Fruit fly (Drosophila melanogaster) whole organism, embryonic: Measurements from ENCODE around the gene CG6048.

Source experiments
- Bdp1 ChIP-seq: fragments of 200-800 bp; sonication (Bioruptor generic); optimal IDR thresholded peaks from 3 replicates; lab custom pipeline; 2016; ENCODE audit warnings: missing biosample characterization, missing genetic modification characterization
- Bgb ChIP-seq: fragments of 200-800 bp; sonication (Bioruptor generic); IDR thresholded peaks from 2 replicates; pipeline ENCODE4 v1.3.6; 2022; ENCODE audit warnings: missing biosample characterization, missing genetic modification characterization; ENCODE audit not compliant: partially characterized antibody
- CG11560 ChIP-seq: fragments of 200-800 bp; sonication (Bioruptor generic); IDR thresholded peaks from 3 replicates; pipeline ENCODE4 v1.3.6; 2022; ENCODE audit warnings: missing biosample characterization, missing genetic modification characterization
- CG13894 ChIP-seq: fragments of 200-800 bp; sonication (Bioruptor generic); optimal IDR thresholded peaks from 3 replicates; lab custom pipeline; 2018; ENCODE audit warnings: missing biosample characterization, mild to moderate bottlenecking, missing genetic modification characterization, moderate library complexity
- CG17568 ChIP-seq: fragments of 200-800 bp; sonication (Bioruptor generic); optimal IDR thresholded peaks from 2 replicates; lab custom pipeline; 2018; ENCODE audit warnings: missing biosample characterization, mild to moderate bottlenecking, missing genetic modification characterization, moderate library complexity
- CG1792 ChIP-seq: fragments of 200-800 bp; sonication (Bioruptor generic); optimal IDR thresholded peaks from 2 replicates; lab custom pipeline; 2016; ENCODE audit warnings: missing biosample characterization, missing genetic modification characterization
- CG18599 ChIP-seq: fragments of 200-800 bp; sonication (Bioruptor generic); optimal IDR thresholded peaks from 3 replicates; lab custom pipeline; 2017; ENCODE audit warnings: missing biosample characterization, missing genetic modification characterization, mild to moderate bottlenecking, moderate library complexity, missing genetic modification reagents
- CG2199 ChIP-seq: fragments of 200-800 bp; sonication (Bioruptor generic); IDR thresholded peaks from 3 replicates; pipeline ENCODE4 v1.3.6; 2022; ENCODE audit warnings: missing biosample characterization, missing genetic modification characterization
- CG2889 ChIP-seq: fragments of 200-800 bp; sonication (Bioruptor generic); IDR thresholded peaks from 3 replicates; pipeline ENCODE4 v1.3.6; 2022; ENCODE audit warnings: missing biosample characterization, missing genetic modification characterization
- CG30020 ChIP-seq: fragments of 200-800 bp; optimal IDR thresholded peaks from 2 replicates; lab custom pipeline; 2019; ENCODE audit warnings: missing biosample characterization, mild to moderate bottlenecking, missing genetic modification characterization, moderate library complexity
- CG3065 ChIP-seq: fragments of 200-800 bp; sonication (Bioruptor generic); optimal IDR thresholded peaks from 2 replicates; lab custom pipeline; 2016; ENCODE audit warnings: missing biosample characterization, missing genetic modification characterization
- CG31388 ChIP-seq: fragments of 200-800 bp; sonication (Bioruptor generic); optimal IDR thresholded peaks from 2 replicates; lab custom pipeline; 2016; ENCODE audit warnings: missing biosample characterization, missing genetic modification characterization
- CG3838 ChIP-seq: fragments of 200-800 bp; sonication (Bioruptor generic); optimal IDR thresholded peaks from 3 replicates; lab custom pipeline; 2016; ENCODE audit warnings: missing biosample characterization, missing genetic modification characterization
- CG4282 ChIP-seq: fragments of 200-800 bp; sonication (Bioruptor generic); optimal IDR thresholded peaks from 2 replicates; lab custom pipeline; 2016; ENCODE audit warnings: missing biosample characterization, missing genetic modification characterization
- CG4360 ChIP-seq: fragments of 200-800 bp; sonication (Bioruptor generic); IDR thresholded peaks from 2 replicates; pipeline ENCODE4 v1.3.6; 2022; ENCODE audit warnings: missing biosample characterization, missing genetic modification characterization
- CG4854 ChIP-seq: fragments of 200-800 bp; sonication (Bioruptor generic); optimal IDR thresholded peaks from 2 replicates; lab custom pipeline; 2016; ENCODE audit warnings: missing biosample characterization, missing genetic modification characterization, inconsistent platforms
- CG6254 ChIP-seq: fragments of 200-800 bp; sonication (Bioruptor generic); optimal IDR thresholded peaks from 3 replicates; lab custom pipeline; 2017; ENCODE audit warnings: mild to moderate bottlenecking, missing biosample characterization, missing genetic modification reagents, missing genetic modification characterization
- CG9215 ChIP-seq: fragments of 200-800 bp; sonication (Bioruptor generic); IDR thresholded peaks from 2 replicates; pipeline ENCODE4 v1.3.6; 2022; ENCODE audit warnings: missing biosample characterization, missing genetic modification characterization
- CG9727 ChIP-seq: fragments of 200-800 bp; sonication (Bioruptor generic); optimal IDR thresholded peaks from 3 replicates; lab custom pipeline; 2017; ENCODE audit warnings: missing biosample characterization, mild to moderate bottlenecking, missing genetic modification characterization
- Camta ChIP-seq: fragments of 200-800 bp; sonication (Bioruptor generic); optimal IDR thresholded peaks from 2 replicates; lab custom pipeline; 2016; ENCODE audit warnings: missing biosample characterization, missing genetic modification characterization
- CrebB ChIP-seq: fragments of 200-800 bp; sonication (Bioruptor generic); optimal IDR thresholded peaks from 3 replicates; lab custom pipeline; 2018; ENCODE audit warnings: missing biosample characterization, mild to moderate bottlenecking, missing genetic modification characterization
- Ets65A ChIP-seq: fragments of 200-800 bp; sonication (Bioruptor generic); peaks from one replicate; lab custom pipeline; 2016; ENCODE audit warnings: missing biosample characterization, missing genetic modification characterization
- Gug ChIP-seq: fragments of 200-800 bp; sonication (Bioruptor generic); IDR thresholded peaks from 4 replicates; pipeline ENCODE4 v1.3.6; 2022; ENCODE audit warnings: missing biosample characterization, missing genetic modification characterization
- MBD-R2 ChIP-seq: fragments of 200-800 bp; sonication (Bioruptor generic); IDR thresholded peaks from 2 replicates; pipeline ENCODE4 v1.3.6; 2022; ENCODE audit warnings: missing biosample characterization, missing genetic modification characterization
- Med ChIP-seq: fragments of 200-800 bp; sonication (Bioruptor generic); peaks from one replicate; lab custom pipeline; 2016; ENCODE audit warnings: missing biosample characterization, missing genetic modification characterization, mild to moderate bottlenecking, inconsistent platforms, moderate library complexity
- Mes4 ChIP-seq: fragments of 200-800 bp; sonication (Bioruptor generic); optimal IDR thresholded peaks from 2 replicates; lab custom pipeline; 2016; ENCODE audit warnings: missing biosample characterization, missing genetic modification characterization
- Nf-YB ChIP-seq: fragments of 200-800 bp; sonication (Bioruptor generic); optimal IDR thresholded peaks from 3 replicates; lab custom pipeline; 2019; ENCODE audit warnings: missing biosample characterization, mild to moderate bottlenecking, missing genetic modification characterization, moderate library complexity
- Nf-YC ChIP-seq: fragments of 200-800 bp; optimal IDR thresholded peaks from 3 replicates; lab custom pipeline; 2019; ENCODE audit warnings: missing biosample characterization, mild to moderate bottlenecking, missing genetic modification characterization, moderate library complexity
- Opbp ChIP-seq: fragments of 200-800 bp; sonication (Bioruptor generic); IDR thresholded peaks from 3 replicates; pipeline ENCODE4 v1.3.6; 2022; ENCODE audit warnings: missing biosample characterization, missing genetic modification characterization; ENCODE audit not compliant: partially characterized antibody
- Tbp ChIP-seq: fragments of >200 bp; optimal IDR thresholded peaks from 2 replicates; lab custom pipeline; 2018; ENCODE audit warnings: missing biosample characterization, missing genetic modification characterization
- Vsx1 ChIP-seq: fragments of 200-800 bp; sonication (Bioruptor generic); optimal IDR thresholded peaks from 2 replicates; lab custom pipeline; 2017; ENCODE audit warnings: missing biosample characterization, mild to moderate bottlenecking, missing genetic modification characterization, missing genetic modification reagents
- bbx ChIP-seq: fragments of 200-800 bp; sonication (Bioruptor generic); IDR thresholded peaks from 2 replicates; pipeline ENCODE4 v1.3.6; 2022; ENCODE audit warnings: missing biosample characterization, missing genetic modification characterization; ENCODE audit not compliant: partially characterized antibody
- btn ChIP-seq: fragments of 200-800 bp; sonication (Bioruptor generic); optimal IDR thresholded peaks from 2 replicates; lab custom pipeline; 2016; ENCODE audit warnings: missing biosample characterization, missing genetic modification characterization
- chinmo ChIP-seq: fragments of 200-800 bp; sonication (Bioruptor generic); IDR thresholded peaks from 4 replicates; pipeline ENCODE4 v1.3.6; 2022; ENCODE audit warnings: missing biosample characterization, missing genetic modification characterization; ENCODE audit not compliant: partially characterized antibody
- eyg ChIP-seq: fragments of 200-800 bp; sonication (Bioruptor generic); optimal IDR thresholded peaks from 3 replicates; lab custom pipeline; 2016; ENCODE audit warnings: missing biosample characterization, missing genetic modification characterization
- fd102C ChIP-seq: fragments of 200-800 bp; sonication (Bioruptor generic); optimal IDR thresholded peaks from 2 replicates; lab custom pipeline; 2018; ENCODE audit warnings: missing biosample characterization, mild to moderate bottlenecking, missing genetic modification characterization, moderate library complexity
- fd96Cb ChIP-seq: fragments of 200-800 bp; sonication (Bioruptor generic); optimal IDR thresholded peaks from 2 replicates; lab custom pipeline; 2018; ENCODE audit warnings: missing biosample characterization, mild to moderate bottlenecking, missing genetic modification characterization, moderate library complexity
- gfzf ChIP-seq: fragments of 200-800 bp; sonication (Bioruptor generic); optimal IDR thresholded peaks from 2 replicates; lab custom pipeline; 2016; ENCODE audit warnings: missing biosample characterization, mild to moderate bottlenecking, missing genetic modification characterization, moderate library complexity
- grn ChIP-seq: fragments of 200-800 bp; sonication (Bioruptor generic); optimal IDR thresholded peaks from 3 replicates; lab custom pipeline; 2017; ENCODE audit warnings: missing biosample characterization, missing genetic modification characterization
- hth ChIP-seq: fragments of >200 bp; optimal IDR thresholded peaks from 2 replicates; lab custom pipeline; 2017; ENCODE audit warnings: inconsistent platforms
- ind ChIP-seq: fragments of 200-800 bp; sonication (Bioruptor generic); optimal IDR thresholded peaks from 3 replicates; lab custom pipeline; 2016; ENCODE audit warnings: missing biosample characterization, missing genetic modification characterization
- klu ChIP-seq: fragments of 200-800 bp; sonication (Bioruptor generic); IDR thresholded peaks from 2 replicates; pipeline ENCODE4 v1.3.6; 2022; ENCODE audit warnings: missing biosample characterization, missing genetic modification characterization
- lab ChIP-seq: fragments of 200-800 bp; sonication (Bioruptor generic); optimal IDR thresholded peaks from 3 replicates; lab custom pipeline; 2017; ENCODE audit warnings: missing biosample characterization, missing genetic modification characterization, mild to moderate bottlenecking, moderate library complexity, missing genetic modification reagents
- oc ChIP-seq: fragments of 200-800 bp; sonication (Bioruptor generic); optimal IDR thresholded peaks from 2 replicates; lab custom pipeline; 2018; ENCODE audit warnings: missing biosample characterization, mild to moderate bottlenecking, missing genetic modification characterization, moderate library complexity
- pan ChIP-seq, 4 experiments: fragments of >200 bp in 3 of 4; fragments of 200-800 bp in 1 of 4; sonication (Bioruptor generic) in 1 of 4; optimal IDR thresholded peaks in 3 of 4; IDR thresholded peaks in 1 of 4; 2 replicates each; pipeline versions ENCODE4 v1.3.6 to Lab custom; 2017 to 2022; ENCODE audit warnings: missing biosample characterization in 2 of 4, missing genetic modification characterization in 2 of 4, mixed read lengths in 1 of 4
- phol ChIP-seq: fragments of 200-800 bp; sonication (Bioruptor generic); optimal IDR thresholded peaks from 3 replicates; lab custom pipeline; 2018; ENCODE audit warnings: missing biosample characterization, mild to moderate bottlenecking, missing genetic modification characterization, moderate library complexity
- pros ChIP-seq: fragments of 200-800 bp; sonication (Bioruptor generic); optimal IDR thresholded peaks from 3 replicates; lab custom pipeline; 2019; ENCODE audit warnings: missing biosample characterization, mild to moderate bottlenecking, missing genetic modification characterization, moderate library complexity
- sob ChIP-seq: fragments of 200-800 bp; sonication (Bioruptor generic); IDR thresholded peaks from 2 replicates; pipeline ENCODE4 v1.3.6; 2022; ENCODE audit warnings: missing biosample characterization, missing genetic modification characterization
- ssp ChIP-seq: fragments of 200-800 bp; sonication (Bioruptor generic); IDR thresholded peaks from 2 replicates; pipeline ENCODE4 v1.3.6; 2022; ENCODE audit warnings: missing biosample characterization, missing genetic modification characterization
- twi ChIP-seq: fragments of 200-800 bp; optimal IDR thresholded peaks from 2 replicates; lab custom pipeline; 2019; ENCODE audit warnings: missing biosample characterization, mild to moderate bottlenecking, missing genetic modification characterization, moderate library complexity
- z ChIP-seq: fragments of 200-800 bp; sonication (Bioruptor generic); IDR thresholded peaks from 3 replicates; pipeline ENCODE4 v1.3.6; 2022; ENCODE audit warnings: missing biosample characterization, missing genetic modification characterization

Gene CG6048

dm6 chrX:5980883-5981282, 28.5 kb downstream of the CG6048 start (continued):
- TF ChIP-seq bbx (GFP tag; lab: Robert Waterston, UW) = no peak
- no peak for TF ChIP-seq chinmo
- no peak for TF ChIP-seq CG2199 (GFP tag; lab: Robert Waterston, UW)
- TF ChIP-seq Nf-YB (GFP tag; lab: Kevin White, UChicago) = peak; percentile 43
- TF ChIP-seq CG9727 (GFP tag; lab: Kevin White, UChicago) = peak; percentile 52
- no peak for TF ChIP-seq pros (GFP tag; lab: Kevin White, UChicago)
- no peak for TF ChIP-seq pan (optimal IDR thresholded peaks at IDR 0.05; lab: Kevin White, UChicago)
- peak in 1 of 2 experiments; percentile 90 for TF ChIP-seq pan (GFP tag; optimal IDR thresholded peaks at IDR 0.05 in 1 of 2, IDR thresholded peaks at IDR 0.05 in 1 of 2)
- no peak for TF ChIP-seq hth
- TF ChIP-seq CG4854 (GFP tag; lab: Kevin White, UChicago) = peak; percentile 47
- TF ChIP-seq CG2889 (GFP tag; lab: Robert Waterston, UW) = peak; percentile 72; the same call in 2 of the 3 replicates
- TF ChIP-seq grn (GFP tag; lab: Kevin White, UChicago) = peak; percentile 5
- peak; percentile 70 for TF ChIP-seq CrebB (tag; lab: Kevin White, UChicago)
- no peak for TF ChIP-seq CG4360 (GFP tag; lab: Robert Waterston, UW)
- TF ChIP-seq sob (GFP tag; lab: Robert Waterston, UW) = peak; percentile 82
- TF ChIP-seq CG11560 (tag; lab: Robert Waterston, UW) = peak; percentile 55; the same call in 2 of the 3 replicates
- TF ChIP-seq Opbp (GFP tag; lab: Robert Waterston, UW) = no peak
- peak; percentile 94 for TF ChIP-seq Med
- TF ChIP-seq phol (tag; lab: Kevin White, UChicago) = peak; percentile 57
- TF ChIP-seq CG3065 (GFP tag; lab: Kevin White, UChicago) = peak; percentile 32
- no peak for TF ChIP-seq Bgb (GFP tag; lab: Robert Waterston, UW)
- peak; percentile 58 for TF ChIP-seq fd96Cb (tag; lab: Kevin White, UChicago)
- peak; percentile 78 for TF ChIP-seq ind
- peak; percentile 84 for TF ChIP-seq CG18599 (GFP tag; lab: Kevin White, UChicago)
- TF ChIP-seq oc = peak; percentile 62
- TF ChIP-seq CG1792 (GFP tag; lab: Kevin White, UChicago) = no peak
- no peak for TF ChIP-seq CG31388 (GFP tag; lab: Kevin White, UChicago)
- peak; percentile 65 for TF ChIP-seq CG17568 (GFP tag; lab: Kevin White, UChicago)
- TF ChIP-seq Camta (GFP tag; lab: Kevin White, UChicago) = peak; percentile 28
- no peak for TF ChIP-seq z
- peak; percentile 78 for TF ChIP-seq Ets65A (GFP tag; lab: Kevin White, UChicago)
- TF ChIP-seq CG30020 (tag; lab: Kevin White, UChicago) = no peak
- peak; percentile 43 for TF ChIP-seq Vsx1
- no peak for TF ChIP-seq Tbp
- peak; percentile 42 for TF ChIP-seq Nf-YC (tag; lab: Kevin White, UChicago)
- TF ChIP-seq twi (tag; lab: Kevin White, UChicago) = peak; percentile 19
- peak; percentile 74 for TF ChIP-seq CG13894 (tag; lab: Kevin White, UChicago)
- TF ChIP-seq btn = no peak
- no peak for TF ChIP-seq CG4282 (GFP tag; lab: Kevin White, UChicago)
- no peak for TF ChIP-seq eyg (GFP tag; lab: Kevin White, UChicago)
- TF ChIP-seq MBD-R2 = peak; percentile 73; the same call in 1 of the 2 replicates
- TF ChIP-seq fd102C (GFP tag; lab: Kevin White, UChicago) = no peak
- TF ChIP-seq gfzf (GFP tag; lab: Kevin White, UChicago) = no peak
- peak; percentile 74 for TF ChIP-seq CG9215 (GFP tag; lab: Robert Waterston, UW)
- peak; percentile 57 for TF ChIP-seq ssp (GFP tag; lab: Robert Waterston, UW)
- TF ChIP-seq lab (GFP tag; lab: Kevin White, UChicago) = peak; percentile 87
- peak; percentile 4 for TF ChIP-seq Mes4
- no peak for TF ChIP-seq Bdp1
- no peak for TF ChIP-seq CG3838 (GFP tag; lab: Kevin White, UChicago)
- TF ChIP-seq klu (GFP tag; lab: Robert Waterston, UW) = peak; percentile 65; the same call in 1 of the 2 replicates
- no peak for TF ChIP-seq CG6254 (GFP tag; lab: Kevin White, UChicago)
- TF ChIP-seq Gug (GFP tag; lab: Robert Waterston, UW) = peak; percentile 70
